Worm (Caenorhabditis elegans): ENCODE data around the gene W04H10.2.
A peak's percentile ranks its signal among the peaks of the same experiment; 100 is the strongest.

Gene W04H10.2

DNA sequence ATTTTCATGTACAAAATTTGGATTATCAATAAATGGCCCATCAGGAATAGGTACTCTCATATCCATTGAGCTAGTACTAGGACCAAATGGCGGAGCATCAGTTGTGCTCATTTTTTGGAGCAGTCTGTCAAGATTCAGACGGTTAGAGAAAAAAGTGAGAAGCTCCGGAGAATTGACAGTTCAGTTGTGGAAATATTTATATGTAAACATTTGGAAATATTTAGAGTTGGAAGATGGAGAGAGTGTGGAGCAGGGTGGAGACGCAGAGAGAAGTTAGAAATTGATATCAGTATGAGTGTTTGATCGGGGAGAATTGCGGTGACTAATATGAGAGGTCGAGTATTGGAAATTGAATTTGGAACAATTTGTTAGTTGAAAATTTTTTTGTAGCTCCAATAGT is 15.8 kb downstream of the W04H10.2 start:
- no peak for TF ChIP-seq lin-29 (GFP tag; IDR thresholded peaks at IDR 0.05)
- no peak for TF ChIP-seq egl-43 (GFP tag; IDR thresholded peaks at IDR 0.05)
- peak; percentile 43 for TF ChIP-seq pqm-1 (tag; optimal IDR thresholded peaks at IDR 0.05)
- peak; percentile 51 for TF ChIP-seq hlh-11 (tag; optimal IDR thresholded peaks at IDR 0.05)
- no peak for TF ChIP-seq dpl-1 (GFP tag; optimal IDR thresholded peaks at IDR 0.05)
- TF ChIP-seq daf-16 (GFP tag; optimal IDR thresholded peaks at IDR 0.05), result no peak
- peak; percentile 86 for TF ChIP-seq daf-16 (tag; optimal IDR thresholded peaks at IDR 0.05)
- no peak for TF ChIP-seq lin-13 (GFP tag; optimal IDR thresholded peaks at IDR 0.05)
- peak; percentile 67 for TF ChIP-seq nhr-28 (tag; optimal IDR thresholded peaks at IDR 0.05)
- no peak for TF ChIP-seq madf-5 (GFP tag; IDR thresholded peaks at IDR 0.05)
- no peak for TF ChIP-seq unc-130 (GFP tag; optimal IDR thresholded peaks at IDR 0.05)
- no peak for TF ChIP-seq F26F4.8 (GFP tag; conservative IDR thresholded peaks at IDR 0.05)
- TF ChIP-seq unc-62 (GFP tag; optimal IDR thresholded peaks at IDR 0.05 in 1 of 2), result peak in 1 of 2 experiments; percentile 37
- no peak for TF ChIP-seq unc-62 (tag; optimal IDR thresholded peaks at IDR 0.05)
- TF ChIP-seq ceh-82 (tag; optimal IDR thresholded peaks at IDR 0.05), result no peak
- no peak for TF ChIP-seq mdt-29 (GFP tag; IDR thresholded peaks at IDR 0.05)
- no peak for TF ChIP-seq set-16 (GFP tag; IDR thresholded peaks at IDR 0.05)
- TF ChIP-seq ZK337.2 (GFP tag; IDR thresholded peaks at IDR 0.05), result no peak
- no peak for TF ChIP-seq nhr-25 (tag; optimal IDR thresholded peaks at IDR 0.05; ENCODE audit: borderline replicate concordance, insufficient read depth)
- TF ChIP-seq mes-2 (tag; optimal IDR thresholded peaks at IDR 0.05; ENCODE audit: poor library complexity, severe bottlenecking), result peak; percentile 7
- TF ChIP-seq hlh-30 (tag; optimal IDR thresholded peaks at IDR 0.05; ENCODE audit: insufficient read depth), result no peak
- no peak for TF ChIP-seq nhr-237 (tag; optimal IDR thresholded peaks at IDR 0.05)
- no peak for TF ChIP-seq skn-1 (tag; optimal IDR thresholded peaks at IDR 0.05)
- no peak for TF ChIP-seq ceh-44 (GFP tag; IDR thresholded peaks at IDR 0.05)
- no peak for TF ChIP-seq aly-2 (tag; optimal IDR thresholded peaks at IDR 0.05)
- no peak for TF ChIP-seq madf-9 (GFP tag; conservative IDR thresholded peaks at IDR 0.05)
- no peak for TF ChIP-seq nhr-48 (tag; optimal IDR thresholded peaks at IDR 0.05)
- no peak for TF ChIP-seq nhr-102 (tag; optimal IDR thresholded peaks at IDR 0.05)
- peak; percentile 58 for TF ChIP-seq dmd-6 (GFP tag; IDR thresholded peaks at IDR 0.05)
- no peak for TF ChIP-seq mdl-1 (tag; optimal IDR thresholded peaks at IDR 0.05)
- no peak for TF ChIP-seq nhr-77 (tag; optimal IDR thresholded peaks at IDR 0.05)
- no peak for TF ChIP-seq Y75B8A.6 (GFP tag; IDR thresholded peaks at IDR 0.05)
- TF ChIP-seq dve-1 (tag; optimal IDR thresholded peaks at IDR 0.05; ENCODE audit: insufficient read depth), result peak; percentile 69
- no peak for TF ChIP-seq duxl-1 (tag; optimal IDR thresholded peaks at IDR 0.05; ENCODE audit: poor library complexity)
- peak; percentile 7 for TF ChIP-seq mep-1 (tag; optimal IDR thresholded peaks at IDR 0.05)
- no peak for TF ChIP-seq nhr-11 (tag; optimal IDR thresholded peaks at IDR 0.05)
- TF ChIP-seq ZK546.5 (tag; optimal IDR thresholded peaks at IDR 0.05), result no peak
- TF ChIP-seq Y48G9A.11 (GFP tag; IDR thresholded peaks at IDR 0.05), result no peak
- TF ChIP-seq tag-97 (GFP tag; IDR thresholded peaks at IDR 0.05), result no peak
- no peak for TF ChIP-seq lin-38 (GFP tag; IDR thresholded peaks at IDR 0.05)

DNA sequence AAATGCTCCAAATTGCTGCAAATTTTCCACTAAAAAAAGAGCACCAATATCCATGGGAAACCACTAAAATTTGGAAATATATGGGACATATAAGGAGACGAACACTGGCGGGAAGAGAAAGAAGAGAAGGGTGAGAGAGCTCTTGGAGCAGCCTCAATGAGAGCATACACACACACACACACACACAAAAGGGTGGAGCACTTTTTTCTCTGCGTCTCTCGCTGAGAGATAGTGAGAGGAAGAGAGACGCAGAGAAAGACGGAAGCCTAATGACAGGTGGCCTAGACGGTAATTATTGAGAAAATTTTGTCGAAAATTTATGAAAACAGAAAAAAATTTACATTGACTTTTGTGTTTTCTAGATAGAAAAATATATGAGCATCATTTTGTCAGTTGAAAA is 17.1 kb downstream of the W04H10.2 start:
- no peak for TF ChIP-seq ces-1 (GFP tag; optimal IDR thresholded peaks at IDR 0.05)
- no peak for TF ChIP-seq ctbp-1 (GFP tag; IDR thresholded peaks at IDR 0.05)
- no peak for TF ChIP-seq zag-1 (tag; optimal IDR thresholded peaks at IDR 0.05)
- no peak for TF ChIP-seq T20F7.1 (GFP tag; optimal IDR thresholded peaks at IDR 0.05)
- no peak for TF ChIP-seq tag-97 (GFP tag; IDR thresholded peaks at IDR 0.05)
- TF ChIP-seq spr-3 (GFP tag; optimal IDR thresholded peaks at IDR 0.05), result no peak
- peak; percentile 46 for TF ChIP-seq mes-2 (tag; optimal IDR thresholded peaks at IDR 0.05; ENCODE audit: poor library complexity, severe bottlenecking)
- no peak for TF ChIP-seq nhr-11 (tag; optimal IDR thresholded peaks at IDR 0.05)
- no peak for TF ChIP-seq daf-19 (GFP tag; conservative IDR thresholded peaks at IDR 0.05)
- no peak for TF ChIP-seq dmd-8 (GFP tag; IDR thresholded peaks at IDR 0.05)
- TF ChIP-seq nhr-25 (tag; optimal IDR thresholded peaks at IDR 0.05; ENCODE audit: borderline replicate concordance, insufficient read depth), result no peak
- no peak for TF ChIP-seq Y48G9A.11 (GFP tag; IDR thresholded peaks at IDR 0.05)
- no peak for TF ChIP-seq nhr-111 (GFP tag; optimal IDR thresholded peaks at IDR 0.05)
- TF ChIP-seq aha-1 (tag), result no peak
- TF ChIP-seq mep-1 (tag; optimal IDR thresholded peaks at IDR 0.05), result peak; percentile 1
- no peak for TF ChIP-seq pqm-1 (tag; optimal IDR thresholded peaks at IDR 0.05)
- TF ChIP-seq hlh-11 (tag; optimal IDR thresholded peaks at IDR 0.05), result peak; percentile 29
- TF ChIP-seq saeg-2 (GFP tag; IDR thresholded peaks at IDR 0.05), result no peak
- TF ChIP-seq lin-38 (GFP tag; IDR thresholded peaks at IDR 0.05), result no peak
- TF ChIP-seq duxl-1 (tag; optimal IDR thresholded peaks at IDR 0.05; ENCODE audit: poor library complexity), result no peak
- no peak for TF ChIP-seq lin-1 (GFP tag; IDR thresholded peaks at IDR 0.05)
- TF ChIP-seq nhr-28 (tag; optimal IDR thresholded peaks at IDR 0.05), result peak; percentile 27
- TF ChIP-seq madf-5 (GFP tag; IDR thresholded peaks at IDR 0.05), result no peak
